Worm (Caenorhabditis elegans): ENCODE measurements around the gene W10C4.1.

Gene W10C4.1

DNA sequence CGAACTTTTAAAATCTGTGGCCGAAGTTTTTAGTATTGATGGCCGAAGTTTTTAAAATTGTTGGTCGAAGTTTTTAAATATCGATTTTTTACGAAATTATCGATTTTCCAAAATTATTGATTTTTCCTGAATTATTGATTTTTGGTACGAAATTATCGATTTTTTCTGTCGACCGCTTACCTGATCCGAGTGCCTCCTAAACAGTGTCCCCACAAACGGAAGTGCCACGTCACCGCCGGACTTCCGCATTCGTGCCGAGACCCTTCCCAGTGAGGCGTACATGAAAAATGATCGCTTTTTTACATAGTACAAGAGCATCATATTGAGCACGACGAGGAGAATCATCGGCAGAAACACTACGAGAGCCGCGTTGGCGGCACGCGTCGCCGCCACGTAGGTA is 3.0 kb downstream of the W10C4.1 start:
- TF ChIP-seq hlh-1 (tag; optimal IDR thresholded peaks at IDR 0.05): no peak
- no peak for TF ChIP-seq unc-39 (tag; optimal IDR thresholded peaks at IDR 0.05)
- no peak for TF ChIP-seq nhr-12 (tag; optimal IDR thresholded peaks at IDR 0.05)
- no peak for TF ChIP-seq ceh-39 (tag; optimal IDR thresholded peaks at IDR 0.05)
- no peak for TF ChIP-seq snpc-4 (tag; optimal IDR thresholded peaks at IDR 0.05)
- no peak for TF ChIP-seq mls-2 (tag; optimal IDR thresholded peaks at IDR 0.05)
- TF ChIP-seq sem-2 (GFP tag; optimal IDR thresholded peaks at IDR 0.05): no peak
- no peak for TF ChIP-seq ceh-83 (GFP tag; optimal IDR thresholded peaks at IDR 0.05)
- no peak for TF ChIP-seq ces-1 (GFP tag; optimal IDR thresholded peaks at IDR 0.05)
- no peak for TF ChIP-seq mep-1 (tag; optimal IDR thresholded peaks at IDR 0.05)
- no peak for TF ChIP-seq drap-1 (GFP tag; optimal IDR thresholded peaks at IDR 0.05)
- TF ChIP-seq nhr-237 (tag; optimal IDR thresholded peaks at IDR 0.05): no peak
- TF ChIP-seq ham-2 (GFP tag; optimal IDR thresholded peaks at IDR 0.05): no peak
- no peak for TF ChIP-seq elt-3 (tag; optimal IDR thresholded peaks at IDR 0.05)

DNA sequence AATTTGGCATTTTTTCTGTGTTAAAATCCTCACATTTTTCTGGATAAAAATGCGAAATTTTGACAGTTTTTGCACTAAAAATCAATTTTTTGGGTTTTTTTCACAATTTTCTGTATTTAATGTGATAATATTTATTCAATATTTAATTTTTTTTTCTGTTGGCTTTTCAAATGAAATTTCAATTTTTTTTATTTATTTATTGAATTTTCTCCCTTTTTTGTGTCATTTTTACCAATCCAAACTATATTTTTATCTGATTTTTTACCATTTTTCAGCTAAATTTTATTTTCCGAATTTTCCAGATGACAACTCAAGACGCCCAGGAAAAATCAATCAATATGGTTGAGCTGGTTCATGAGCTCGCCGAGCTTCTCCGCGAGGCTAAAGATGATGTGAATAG is 12.8 kb downstream of the W10C4.1 start, which contains the start of gene F40G9.17:
F40G9.17 (plus strand) TSS at position 301 of the 400 bp plus-strand sequence.
- no peak for TF ChIP-seq sem-2 (GFP tag; optimal IDR thresholded peaks at IDR 0.05)
- TF ChIP-seq ham-2 (GFP tag; optimal IDR thresholded peaks at IDR 0.05): no peak
- TF ChIP-seq mls-2 (tag; optimal IDR thresholded peaks at IDR 0.05): no peak
- no peak for TF ChIP-seq unc-62 (GFP tag; optimal IDR thresholded peaks at IDR 0.05)
- no peak for TF ChIP-seq nhr-12 (tag; optimal IDR thresholded peaks at IDR 0.05)
- TF ChIP-seq zip-8 (tag; optimal IDR thresholded peaks at IDR 0.05): no peak
- TF ChIP-seq ceh-83 (GFP tag; optimal IDR thresholded peaks at IDR 0.05): no peak
- no peak for TF ChIP-seq unc-120 (tag; optimal IDR thresholded peaks at IDR 0.05; ENCODE audit: poor library complexity, severe bottlenecking)
- no peak for TF ChIP-seq hlh-1 (tag; optimal IDR thresholded peaks at IDR 0.05)
- TF ChIP-seq elt-1 (tag; optimal IDR thresholded peaks at IDR 0.05; ENCODE audit: borderline replicate concordance, insufficient read depth): no peak
- no peak for TF ChIP-seq lsy-2 (tag; optimal IDR thresholded peaks at IDR 0.05)
- TF ChIP-seq pha-4 (tag; optimal IDR thresholded peaks at IDR 0.05): no peak
- no peak for TF ChIP-seq snpc-4 (tag; optimal IDR thresholded peaks at IDR 0.05)
- no peak for TF ChIP-seq lin-32 (GFP tag; optimal IDR thresholded peaks at IDR 0.05)
- no peak for TF ChIP-seq tbx-8 (GFP tag; optimal IDR thresholded peaks at IDR 0.05)
- no peak for TF ChIP-seq ces-1 (GFP tag; optimal IDR thresholded peaks at IDR 0.05)
- no peak for TF ChIP-seq unc-39 (tag; optimal IDR thresholded peaks at IDR 0.05)

DNA sequence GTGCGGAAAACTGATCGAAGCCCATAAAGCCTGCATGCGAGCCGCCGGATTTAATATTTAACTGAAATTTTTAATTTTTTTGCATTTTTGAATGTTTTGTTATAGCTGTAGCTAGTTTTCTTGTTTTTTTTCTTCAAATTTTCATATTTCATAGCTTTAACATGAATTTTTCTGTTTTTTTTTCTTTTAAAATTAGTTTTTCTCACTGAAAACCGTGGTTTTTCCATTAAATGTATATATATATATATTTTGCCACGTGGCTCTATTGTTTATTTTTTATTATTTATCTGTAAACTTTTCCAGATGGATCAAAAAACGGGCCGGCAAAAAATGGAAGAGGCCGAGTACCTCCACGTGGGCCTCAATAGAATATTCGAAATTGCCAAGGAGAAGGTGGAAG is 15.1 kb downstream of the W10C4.1 start, which contains the start of gene sec-20:
sec-20 (plus strand) TSS at position 301 of the 400 bp plus-strand sequence.
- TF ChIP-seq elt-1 (tag; optimal IDR thresholded peaks at IDR 0.05; ENCODE audit: borderline replicate concordance, insufficient read depth): no peak
- TF ChIP-seq nhr-237 (tag; optimal IDR thresholded peaks at IDR 0.05): no peak
- no peak for TF ChIP-seq flh-1 (GFP tag; optimal IDR thresholded peaks at IDR 0.05)
- no peak for TF ChIP-seq pha-4 (tag; optimal IDR thresholded peaks at IDR 0.05)
- no peak for TF ChIP-seq sptf-1 (tag; optimal IDR thresholded peaks at IDR 0.05)
- no peak for TF ChIP-seq hlh-1 (tag; optimal IDR thresholded peaks at IDR 0.05)
- no peak for TF ChIP-seq ham-2 (GFP tag; optimal IDR thresholded peaks at IDR 0.05)
- TF ChIP-seq nhr-12 (tag; optimal IDR thresholded peaks at IDR 0.05): no peak
- TF ChIP-seq ceh-39 (tag; optimal IDR thresholded peaks at IDR 0.05): no peak
- TF ChIP-seq nhr-28 (tag; optimal IDR thresholded peaks at IDR 0.05): no peak
- no peak for TF ChIP-seq M03D4.4 (tag; optimal IDR thresholded peaks at IDR 0.05)

DNA sequence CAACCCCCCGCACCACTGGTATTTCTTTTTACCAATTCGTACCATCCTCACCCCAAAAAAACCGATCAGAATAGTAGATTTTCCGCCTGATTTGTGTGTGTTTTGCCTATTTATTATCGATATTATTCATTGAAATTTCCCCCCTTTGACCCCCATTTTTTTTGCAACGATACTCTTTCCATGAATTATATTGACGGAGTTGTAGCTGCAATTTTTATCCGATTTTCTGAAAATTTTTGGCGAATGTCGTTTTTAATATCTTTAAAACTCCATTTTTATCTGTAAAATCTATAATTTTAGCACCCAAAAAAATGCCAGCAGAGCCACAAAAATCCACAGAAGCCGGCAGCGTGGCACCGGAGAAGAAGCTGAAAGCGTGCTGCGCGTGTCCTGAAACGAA is 16.2 kb downstream of the W10C4.1 start, which contains the start of gene cox-17:
cox-17 (plus strand) TSS at position 301 of the 400 bp plus-strand sequence.
- TF ChIP-seq lin-32 (GFP tag; optimal IDR thresholded peaks at IDR 0.05): no peak
- no peak for TF ChIP-seq mab-5 (tag; optimal IDR thresholded peaks at IDR 0.05)
- no peak for TF ChIP-seq lsy-2 (tag; optimal IDR thresholded peaks at IDR 0.05)
- TF ChIP-seq drap-1 (GFP tag; optimal IDR thresholded peaks at IDR 0.05): no peak
- no peak for TF ChIP-seq zip-8 (tag; optimal IDR thresholded peaks at IDR 0.05)
- TF ChIP-seq elt-3 (tag; optimal IDR thresholded peaks at IDR 0.05): no peak
- no peak for TF ChIP-seq ceh-39 (tag; optimal IDR thresholded peaks at IDR 0.05)
- no peak for TF ChIP-seq ham-2 (GFP tag; optimal IDR thresholded peaks at IDR 0.05)
- no peak for TF ChIP-seq lin-13 (tag; optimal IDR thresholded peaks at IDR 0.05)
- no peak for TF ChIP-seq ztf-11 (tag; optimal IDR thresholded peaks at IDR 0.05)
- TF ChIP-seq cnd-1 (tag; optimal IDR thresholded peaks at IDR 0.05): no peak
- no peak for TF ChIP-seq nhr-28 (tag; optimal IDR thresholded peaks at IDR 0.05)
- TF ChIP-seq unc-39 (tag; optimal IDR thresholded peaks at IDR 0.05): no peak
- no peak for TF ChIP-seq nhr-12 (tag; optimal IDR thresholded peaks at IDR 0.05)
- no peak for TF ChIP-seq bed-3 (GFP tag; optimal IDR thresholded peaks at IDR 0.05)
- no peak for TF ChIP-seq sem-2 (GFP tag; optimal IDR thresholded peaks at IDR 0.05)
- TF ChIP-seq tbx-8 (GFP tag; optimal IDR thresholded peaks at IDR 0.05): no peak
- no peak for TF ChIP-seq flh-1 (GFP tag; optimal IDR thresholded peaks at IDR 0.05)
- no peak for TF ChIP-seq sptf-1 (tag; optimal IDR thresholded peaks at IDR 0.05)
- no peak for TF ChIP-seq ceh-83 (GFP tag; optimal IDR thresholded peaks at IDR 0.05)
